Fruit fly (Drosophila melanogaster) whole organism, embryonic: ENCODE measurements around the gene Rpt5.

ENCODE experiments used
- Atf-2 ChIP-seq: fragments of 200-800 bp; sonication (Bioruptor generic); optimal IDR thresholded peaks from 2 replicates; lab custom pipeline; 2016; ENCODE audit warnings: missing biosample characterization, missing genetic modification characterization
- Atf3 ChIP-seq: fragments of 200-800 bp; sonication (Bioruptor generic); optimal IDR thresholded peaks from 3 replicates; lab custom pipeline; 2016; ENCODE audit warnings: missing biosample characterization, missing genetic modification characterization
- CG10267 ChIP-seq: fragments of 200-800 bp; sonication (Bioruptor generic); optimal IDR thresholded peaks from 2 replicates; lab custom pipeline; 2018; ENCODE audit warnings: missing biosample characterization, mild to moderate bottlenecking, missing genetic modification characterization, moderate library complexity
- CG10431 ChIP-seq: fragments of 200-800 bp; sonication (Bioruptor generic); optimal IDR thresholded peaks from 3 replicates; lab custom pipeline; 2018; ENCODE audit warnings: missing biosample characterization, mild to moderate bottlenecking, missing genetic modification characterization
- CG11085 ChIP-seq: fragments of 200-800 bp; sonication (Bioruptor generic); IDR thresholded peaks from 2 replicates; pipeline ENCODE4 v1.3.6; 2022; ENCODE audit warnings: missing biosample characterization, missing genetic modification characterization
- CG11247 ChIP-seq: fragments of 200-800 bp; sonication (Bioruptor generic); IDR thresholded peaks from 2 replicates; pipeline ENCODE4 v1.3.6; 2022; ENCODE audit warnings: missing biosample characterization, missing genetic modification characterization
- CG12104 ChIP-seq: fragments of 200-800 bp; sonication (Bioruptor generic); optimal IDR thresholded peaks from 3 replicates; lab custom pipeline; 2016; ENCODE audit warnings: missing biosample characterization, missing genetic modification characterization
- CG12219 ChIP-seq: fragments of 200-800 bp; sonication (Bioruptor generic); optimal IDR thresholded peaks from 3 replicates; lab custom pipeline; 2018; ENCODE audit warnings: missing biosample characterization, mild to moderate bottlenecking, missing genetic modification characterization
- CG13624 ChIP-seq: fragments of 200-800 bp; sonication (Bioruptor generic); optimal IDR thresholded peaks from 2 replicates; lab custom pipeline; 2016; ENCODE audit warnings: missing biosample characterization, missing genetic modification characterization
- CG14710 ChIP-seq: fragments of 200-800 bp; sonication (Bioruptor generic); optimal IDR thresholded peaks from 3 replicates; lab custom pipeline; 2019; ENCODE audit warnings: missing biosample characterization, mild to moderate bottlenecking, missing genetic modification characterization, moderate library complexity
- CG15696 ChIP-seq: fragments of 200-800 bp; sonication (Bioruptor generic); optimal IDR thresholded peaks from 2 replicates; lab custom pipeline; 2019; ENCODE audit warnings: missing biosample characterization, mild to moderate bottlenecking, missing genetic modification characterization, moderate library complexity
- CG16813 ChIP-seq: fragments of 200-800 bp; sonication (Bioruptor generic); IDR thresholded peaks from 3 replicates; pipeline ENCODE4 v1.3.6; 2022; ENCODE audit warnings: missing biosample characterization, missing genetic modification characterization; ENCODE audit not compliant: partially characterized antibody
- CG17328 ChIP-seq: fragments of 200-800 bp; sonication (Bioruptor generic); IDR thresholded peaks from 2 replicates; pipeline ENCODE4 v1.3.6; 2022; ENCODE audit warnings: missing biosample characterization, missing genetic modification characterization
- CG17361 ChIP-seq: fragments of 200-800 bp; sonication (Bioruptor generic); IDR thresholded peaks from 3 replicates; pipeline ENCODE4 v1.3.6; 2022; ENCODE audit warnings: missing biosample characterization, missing genetic modification characterization
- CG1832 ChIP-seq: fragments of 200-800 bp; sonication (Bioruptor generic); optimal IDR thresholded peaks from 2 replicates; lab custom pipeline; 2017; ENCODE audit warnings: missing biosample characterization, mild to moderate bottlenecking, missing genetic modification characterization, inconsistent platforms
- CG30431 ChIP-seq: fragments of 200-800 bp; sonication (Bioruptor generic); optimal IDR thresholded peaks from 2 replicates; lab custom pipeline; 2017; ENCODE audit warnings: missing biosample characterization, missing genetic modification characterization
- CG3281 ChIP-seq: fragments of 200-800 bp; sonication (Bioruptor generic); optimal IDR thresholded peaks from 3 replicates; lab custom pipeline; 2017; ENCODE audit warnings: missing biosample characterization, mild to moderate bottlenecking, missing genetic modification characterization
- CG3995 ChIP-seq: fragments of 200-800 bp; sonication (Bioruptor generic); optimal IDR thresholded peaks from 3 replicates; lab custom pipeline; 2016; ENCODE audit warnings: missing biosample characterization, missing genetic modification characterization
- CG4328 ChIP-seq: fragments of 200-800 bp; sonication (Bioruptor generic); optimal IDR thresholded peaks from 3 replicates; lab custom pipeline; 2017; ENCODE audit warnings: missing biosample characterization, missing genetic modification reagents, missing genetic modification characterization
- CG43689 ChIP-seq: fragments of 200-800 bp; sonication (Bioruptor generic); IDR thresholded peaks from 2 replicates; pipeline ENCODE4 v1.3.6; 2022; ENCODE audit warnings: missing biosample characterization, missing genetic modification characterization
- CG4854 ChIP-seq: fragments of 200-800 bp; sonication (Bioruptor generic); optimal IDR thresholded peaks from 2 replicates; lab custom pipeline; 2016; ENCODE audit warnings: missing biosample characterization, missing genetic modification characterization, inconsistent platforms
- CG5245 ChIP-seq: fragments of 200-800 bp; sonication (Bioruptor generic); optimal IDR thresholded peaks from 3 replicates; lab custom pipeline; 2016; ENCODE audit warnings: missing biosample characterization, missing genetic modification characterization
- CG5953 ChIP-seq: fragments of 200-800 bp; sonication (Bioruptor generic); IDR thresholded peaks from 2 replicates; pipeline ENCODE4 v1.3.6; 2022; ENCODE audit warnings: missing biosample characterization, missing genetic modification characterization
- CG6813 ChIP-seq: fragments of 200-800 bp; sonication (Bioruptor generic); optimal IDR thresholded peaks from 2 replicates; lab custom pipeline; 2017; ENCODE audit warnings: missing biosample characterization, missing genetic modification characterization, mild to moderate bottlenecking, moderate library complexity, missing genetic modification reagents
- CTCF ChIP-seq: fragments of 200-800 bp; sonication (Bioruptor generic); optimal IDR thresholded peaks from 2 replicates; lab custom pipeline; 2017; ENCODE audit warnings: missing biosample characterization, mild to moderate bottlenecking, missing genetic modification characterization, moderate library complexity
- Dip3 ChIP-seq: fragments of 200-800 bp; sonication (Bioruptor generic); optimal IDR thresholded peaks from 3 replicates; lab custom pipeline; 2016; ENCODE audit warnings: missing biosample characterization, missing genetic modification characterization
- ERR ChIP-seq: fragments of 200-800 bp; sonication (Bioruptor generic); optimal IDR thresholded peaks from 2 replicates; lab custom pipeline; 2016; ENCODE audit warnings: missing biosample characterization, missing genetic modification characterization
- Gug ChIP-seq: fragments of 200-800 bp; sonication (Bioruptor generic); IDR thresholded peaks from 4 replicates; pipeline ENCODE4 v1.3.6; 2022; ENCODE audit warnings: missing biosample characterization, missing genetic modification characterization
- H2.0 ChIP-seq: fragments of 200-800 bp; sonication (Bioruptor generic); IDR thresholded peaks from 2 replicates; pipeline ENCODE4 v1.3.6; 2022; ENCODE audit warnings: missing biosample characterization, missing genetic modification characterization
- Hmx ChIP-seq: fragments of 200-800 bp; sonication (Bioruptor generic); optimal IDR thresholded peaks from 2 replicates; lab custom pipeline; 2016; ENCODE audit warnings: missing biosample characterization, missing genetic modification characterization
- Optix ChIP-seq: fragments of 200-800 bp; sonication (Bioruptor generic); IDR thresholded peaks from 3 replicates; pipeline ENCODE4 v1.3.6; 2022; ENCODE audit warnings: missing biosample characterization, missing genetic modification characterization
- YL-1 ChIP-seq: fragments of 200-800 bp; sonication (Bioruptor generic); optimal IDR thresholded peaks from 3 replicates; lab custom pipeline; 2017; ENCODE audit warnings: missing biosample characterization, mild to moderate bottlenecking, missing genetic modification characterization
- abd-A ChIP-seq: fragments of 200-800 bp; sonication (Bioruptor generic); optimal IDR thresholded peaks from 3 replicates; lab custom pipeline; 2019; ENCODE audit warnings: missing biosample characterization, mild to moderate bottlenecking, missing genetic modification characterization, moderate library complexity
- ara ChIP-seq: fragments of 200-800 bp; sonication (Bioruptor generic); IDR thresholded peaks from 2 replicates; pipeline ENCODE4 v1.3.6; 2022; ENCODE audit warnings: missing biosample characterization, missing genetic modification characterization
- cad ChIP-seq: fragments of >200 bp; optimal IDR thresholded peaks from 2 replicates; lab custom pipeline; 2017; ENCODE audit warnings: missing biosample characterization, missing genetic modification characterization
- cato ChIP-seq: fragments of 200-800 bp; sonication (Bioruptor generic); optimal IDR thresholded peaks from 2 replicates; lab custom pipeline; 2016; ENCODE audit warnings: missing biosample characterization, missing genetic modification characterization, borderline replicate concordance
- caup ChIP-seq: fragments of 200-800 bp; sonication (Bioruptor generic); optimal IDR thresholded peaks from 3 replicates; lab custom pipeline; 2017; ENCODE audit warnings: missing biosample characterization, mild to moderate bottlenecking, missing genetic modification characterization, moderate library complexity; ENCODE audit not compliant: severe bottlenecking
- chif ChIP-seq, 2 experiments: fragments of 200-800 bp; sonication (Bioruptor generic); optimal IDR thresholded peaks; 3 replicates each; lab custom pipeline; 2016; ENCODE audit warnings: missing biosample characterization in 2 of 2, missing genetic modification characterization in 2 of 2
- crc ChIP-seq: fragments of 200-800 bp; sonication (Bioruptor generic); optimal IDR thresholded peaks from 2 replicates; lab custom pipeline; 2016; ENCODE audit warnings: missing biosample characterization, missing genetic modification characterization
- fd102C ChIP-seq: fragments of 200-800 bp; sonication (Bioruptor generic); optimal IDR thresholded peaks from 2 replicates; lab custom pipeline; 2018; ENCODE audit warnings: missing biosample characterization, mild to moderate bottlenecking, missing genetic modification characterization, moderate library complexity
- grau ChIP-seq: fragments of 200-800 bp; optimal IDR thresholded peaks from 3 replicates; lab custom pipeline; 2019; ENCODE audit warnings: missing biosample characterization, mild to moderate bottlenecking, missing genetic modification characterization, moderate library complexity
- h ChIP-seq: fragments of >200 bp; optimal IDR thresholded peaks from 2 replicates; lab custom pipeline; 2017
- mam ChIP-seq: fragments of 200-800 bp; sonication (Bioruptor generic); optimal IDR thresholded peaks from 3 replicates; lab custom pipeline; 2016; ENCODE audit warnings: missing biosample characterization, missing genetic modification characterization
- nerfin-1 ChIP-seq: fragments of 200-800 bp; sonication (Bioruptor generic); optimal IDR thresholded peaks from 3 replicates; lab custom pipeline; 2019; ENCODE audit warnings: missing biosample characterization, mild to moderate bottlenecking, missing genetic modification characterization, moderate library complexity
- odd ChIP-seq: fragments of 200-800 bp; sonication (Bioruptor generic); optimal IDR thresholded peaks from 2 replicates; lab custom pipeline; 2017; ENCODE audit warnings: missing biosample characterization, mild to moderate bottlenecking, missing genetic modification characterization
- prd ChIP-seq, 3 experiments: fragments of >200 bp in 2 of 3; fragments of 200-800 bp in 1 of 3; sonication (Bioruptor generic) in 1 of 3; optimal IDR thresholded peaks in 2 of 3; IDR thresholded peaks in 1 of 3; 2 replicates in 2 of 3; 3 replicates in 1 of 3; pipeline versions ENCODE4 v1.3.6 to Lab custom; 2017 to 2022; ENCODE audit warnings: missing biosample characterization in 1 of 3, missing genetic modification characterization in 1 of 3
- ro ChIP-seq: fragments of 200-800 bp; sonication (Bioruptor generic); IDR thresholded peaks from 2 replicates; pipeline ENCODE4 v1.3.6; 2022; ENCODE audit warnings: missing biosample characterization, missing genetic modification characterization
- sd ChIP-seq: fragments of 200-800 bp; sonication (Bioruptor generic); optimal IDR thresholded peaks from 3 replicates; lab custom pipeline; 2018; ENCODE audit warnings: missing biosample characterization, mild to moderate bottlenecking, missing genetic modification characterization, moderate library complexity
- stwl ChIP-seq: fragments of 200-800 bp; sonication (Bioruptor generic); optimal IDR thresholded peaks from 3 replicates; lab custom pipeline; 2018; ENCODE audit warnings: missing biosample characterization, mild to moderate bottlenecking, missing genetic modification characterization, moderate library complexity
- vvl ChIP-seq: fragments of 200-800 bp; sonication (Bioruptor generic); IDR thresholded peaks from 2 replicates; pipeline ENCODE4 v1.3.6; 2022; ENCODE audit warnings: missing biosample characterization, missing genetic modification characterization
- wdn ChIP-seq: fragments of 200-800 bp; sonication (Bioruptor generic); IDR thresholded peaks from 2 replicates; pipeline ENCODE4 v1.3.6; 2022; ENCODE audit warnings: missing biosample characterization, missing genetic modification characterization
- wek ChIP-seq: fragments of 200-800 bp; sonication (Bioruptor generic); optimal IDR thresholded peaks from 3 replicates; lab custom pipeline; 2018; ENCODE audit warnings: missing biosample characterization, mild to moderate bottlenecking, missing genetic modification characterization, moderate library complexity

Rpt5 gene

dm6 chr3R:23752728-23753127 lies at the start of gene Rpt5, which contains the start of gene RanBP3 (continued):
- peak; percentile 77 for TF ChIP-seq ERR (GFP tag; lab: Kevin White, UChicago)
- no peak for TF ChIP-seq CG15696 (tag; lab: Kevin White, UChicago)
- TF ChIP-seq CG4854, result peak; percentile 62
- TF ChIP-seq CG43689, result no peak
- peak; percentile 66 for TF ChIP-seq CG11085
- no peak for TF ChIP-seq CG6813 (GFP tag; lab: Kevin White, UChicago)
- TF ChIP-seq CG30431 (GFP tag; lab: Kevin White, UChicago), result no peak
- TF ChIP-seq wek (GFP tag; lab: Kevin White, UChicago), result no peak
- TF ChIP-seq abd-A (tag; lab: Kevin White, UChicago), result no peak
- peak; percentile 93 for TF ChIP-seq stwl (tag; lab: Kevin White, UChicago)
- TF ChIP-seq crc (GFP tag; lab: Kevin White, UChicago), result no peak
- TF ChIP-seq YL-1 (GFP tag; lab: Kevin White, UChicago), result peak; percentile 91
- TF ChIP-seq H2.0 (GFP tag; lab: Robert Waterston, UW), result no peak
- peak; percentile 75 for TF ChIP-seq caup (GFP tag; lab: Kevin White, UChicago)
- TF ChIP-seq Gug (GFP tag; lab: Robert Waterston, UW), result peak; percentile 36; the same call in 1 of the 4 replicates
- TF ChIP-seq nerfin-1 (tag; lab: Kevin White, UChicago), result peak; percentile 9
- TF ChIP-seq CG5245, result peak; percentile 7
- TF ChIP-seq CG12219 (GFP tag; lab: Kevin White, UChicago), result no peak
- no peak for TF ChIP-seq odd (GFP tag; lab: Kevin White, UChicago)
- peak; percentile 98 for TF ChIP-seq CG10267 (tag; lab: Kevin White, UChicago)
- TF ChIP-seq CG16813, result peak; percentile 79
- no peak for TF ChIP-seq CG17361 (GFP tag; lab: Robert Waterston, UW)
- no peak for TF ChIP-seq ro (GFP tag; lab: Robert Waterston, UW)
- peak; percentile 49; the same call in 1 of the 2 replicates for TF ChIP-seq ara (GFP tag; lab: Robert Waterston, UW)
- TF ChIP-seq CG13624, result peak; percentile 70
- no peak for TF ChIP-seq CG1832 (GFP tag; lab: Kevin White, UChicago)
- no peak for TF ChIP-seq Hmx (GFP tag; lab: Kevin White, UChicago)
- no peak for TF ChIP-seq Optix (GFP tag; lab: Robert Waterston, UW)
- peak; percentile 73 for TF ChIP-seq mam
- no peak for TF ChIP-seq h (lab: Kevin White, UChicago)
- no peak for TF ChIP-seq CG4328 (GFP tag; lab: Kevin White, UChicago)
- TF ChIP-seq wdn, result peak; percentile 45; the same call in 1 of the 2 replicates
- no peak for TF ChIP-seq cato (GFP tag; lab: Kevin White, UChicago)
- peak; percentile 69 for TF ChIP-seq Dip3 (GFP tag; lab: Kevin White, UChicago)
- no peak for TF ChIP-seq prd (optimal IDR thresholded peaks at IDR 0.05; lab: Kevin White, UChicago)
- TF ChIP-seq prd (GFP tag; IDR thresholded peaks at IDR 0.05; lab: Robert Waterston, UW), result peak; percentile 48; the same call in 2 of the 3 replicates
- peak; percentile 0 for TF ChIP-seq CG12104 (GFP tag; lab: Kevin White, UChicago)
- TF ChIP-seq CG5953 (GFP tag; lab: Robert Waterston, UW), result no peak
- TF ChIP-seq CG14710 (tag; lab: Kevin White, UChicago), result peak; percentile 82
- TF ChIP-seq grau (tag; lab: Kevin White, UChicago), result peak; percentile 41
- TF ChIP-seq CG3995 (GFP tag; lab: Kevin White, UChicago), result peak; percentile 35
- TF ChIP-seq vvl (GFP tag; lab: Robert Waterston, UW), result peak; percentile 70
- no peak for TF ChIP-seq sd (tag; lab: Kevin White, UChicago)
- TF ChIP-seq CG11247 (GFP tag; lab: Robert Waterston, UW), result peak; percentile 65; the same call in 1 of the 2 replicates
- peak; percentile 44 for TF ChIP-seq CTCF
- TF ChIP-seq CG10431 (GFP tag; lab: Kevin White, UChicago), result no peak
- peak; percentile 57 for TF ChIP-seq CG3281
- TF ChIP-seq cad (GFP tag; lab: Kevin White, UChicago), result no peak
- no peak for TF ChIP-seq fd102C (GFP tag; lab: Kevin White, UChicago)
- TF ChIP-seq Atf-2 (GFP tag; lab: Kevin White, UChicago), result peak; percentile 48
- TF ChIP-seq CG17328 (GFP tag; lab: Robert Waterston, UW), result no peak
- TF ChIP-seq Atf3 (GFP tag; lab: Kevin White, UChicago), result no peak
- no peak for TF ChIP-seq chif (GFP tag; optimal IDR thresholded peaks at IDR 0.05; lab: Kevin White, UChicago)
